Worm (Caenorhabditis elegans) whole organism, L1 larva: ENCODE data around the gene srv-12.
A peak's percentile ranks its signal among the peaks of the same experiment; 100 is the strongest.

ENCODE experiments used
- F16B12.6 ChIP-seq: fragments of 150-350 bp; optimal IDR thresholded peaks from 2 replicates; lab custom pipeline; 2014; ENCODE audit warnings: missing biosample characterization, missing genetic modification characterization
- aha-1 ChIP-seq: fragments of 150-350 bp; optimal IDR thresholded peaks from 2 replicates; lab custom pipeline; 2014; ENCODE audit warnings: missing biosample characterization, missing genetic modification characterization
- alr-1 ChIP-seq: fragments of 200-800 bp; sonication (Bioruptor generic); optimal IDR thresholded peaks from 2 replicates; lab custom pipeline; 2018; ENCODE audit warnings: borderline replicate concordance, mild to moderate bottlenecking, missing genetic modification characterization, missing compliant biosample characterization
- ceh-88 ChIP-seq: fragments of 200-800 bp; sonication (Bioruptor generic); IDR thresholded peaks from 2 replicates; pipeline ENCODE4 v1.3.6; 2022; ENCODE audit warnings: missing genetic modification characterization, missing compliant biosample characterization
- ces-1 ChIP-seq: fragments of 150-350 bp; optimal IDR thresholded peaks from 2 replicates; lab custom pipeline; 2014; ENCODE audit warnings: missing biosample characterization, missing genetic modification reagents, missing genetic modification characterization
- dsc-1 ChIP-seq: sonication (generic microtip); optimal IDR thresholded peaks from 2 replicates; lab custom pipeline; 2016; ENCODE audit warnings: mild to moderate bottlenecking, missing genetic modification characterization, missing compliant biosample characterization
- efl-1 ChIP-seq, 4 experiments: fragments of 150-350 bp; optimal IDR thresholded peaks in 3 of 4; peaks in 1 of 4; 1 replicate in 1 of 4; 2 replicates in 3 of 4; lab custom pipeline; 2014; ENCODE audit warnings: missing biosample characterization in 2 of 4, missing genetic modification characterization in 2 of 4, missing genetic modification reagents in 2 of 4
- efl-3 ChIP-seq: fragments of 200-800 bp; sonication (Bioruptor generic); optimal IDR thresholded peaks from 2 replicates; lab custom pipeline; 2018; ENCODE audit warnings: mild to moderate bottlenecking, missing genetic modification characterization, missing compliant biosample characterization
- egl-13 ChIP-seq: sonication (generic microtip); optimal IDR thresholded peaks from 2 replicates; lab custom pipeline; 2016; ENCODE audit warnings: missing genotype, missing genetic modification reagents, missing genetic modification characterization, missing compliant biosample characterization
- egl-27 ChIP-seq, 2 experiments: fragments of 150-350 bp in 1 of 2; sonication (generic microtip); optimal IDR thresholded peaks; 3 replicates each; lab custom pipeline; 2017 to 2018; ENCODE audit warnings: missing biosample characterization in 2 of 2, missing genetic modification characterization in 2 of 2, missing genetic modification reagents in 2 of 2
- elt-2 ChIP-seq: sonication (generic microtip); optimal IDR thresholded peaks from 2 replicates; lab custom pipeline; 2016; ENCODE audit warnings: missing genetic modification characterization, mild to moderate bottlenecking, inconsistent platforms, missing compliant biosample characterization, missing genetic modification reagents
- elt-3 ChIP-seq, 6 experiments: fragments of 150-350 bp in 1 of 6; sonication (generic microtip); optimal IDR thresholded peaks; 2 replicates each; lab custom pipeline; 2017 to 2018; ENCODE audit warnings: missing biosample characterization in 6 of 6, missing genetic modification characterization in 6 of 6, inconsistent platforms in 1 of 6
- fkh-10 ChIP-seq: sonication (generic microtip); optimal IDR thresholded peaks from 2 replicates; lab custom pipeline; 2017; ENCODE audit warnings: missing biosample characterization, missing genetic modification reagents, missing genetic modification characterization
- fkh-4 ChIP-seq: sonication (generic microtip); optimal IDR thresholded peaks from 2 replicates; lab custom pipeline; 2016; ENCODE audit warnings: missing compliant biosample characterization, missing genetic modification characterization, borderline replicate concordance
- fos-1 ChIP-seq: fragments of 150-350 bp; optimal IDR thresholded peaks from 2 replicates; lab custom pipeline; 2014; ENCODE audit warnings: missing biosample characterization, missing genetic modification characterization
- hpl-2 ChIP-seq: fragments of 150-350 bp; optimal IDR thresholded peaks from 2 replicates; lab custom pipeline; 2014; ENCODE audit warnings: missing biosample characterization, missing genetic modification reagents, missing genetic modification characterization
- irx-1 ChIP-seq: sonication (generic microtip); optimal IDR thresholded peaks from 2 replicates; lab custom pipeline; 2016; ENCODE audit warnings: missing genetic modification characterization, missing compliant biosample characterization
- jun-1 ChIP-seq: fragments of 150-350 bp; optimal IDR thresholded peaks from 2 replicates; lab custom pipeline; 2014; ENCODE audit warnings: missing biosample characterization, missing genetic modification reagents, missing genetic modification characterization
- lin-13 ChIP-seq: fragments of 150-350 bp; optimal IDR thresholded peaks from 2 replicates; lab custom pipeline; 2014; ENCODE audit warnings: missing biosample characterization, missing genetic modification reagents, missing genetic modification characterization
- lin-14 ChIP-seq: fragments of 200-800 bp; sonication (Bioruptor generic); optimal IDR thresholded peaks from 2 replicates; lab custom pipeline; 2018; ENCODE audit warnings: mild to moderate bottlenecking, missing genetic modification characterization, moderate library complexity, missing compliant biosample characterization
- lin-15B ChIP-seq: fragments of 150-350 bp; sonication (generic microtip); optimal IDR thresholded peaks from 3 replicates; lab custom pipeline; 2014; ENCODE audit warnings: missing biosample characterization, missing genetic modification characterization
- lin-35 ChIP-seq, 2 experiments: fragments of 150-350 bp; optimal IDR thresholded peaks; 2 replicates each; lab custom pipeline; 2014; ENCODE audit warnings: missing biosample characterization in 2 of 2, missing genetic modification characterization in 2 of 2, missing genetic modification reagents in 2 of 2
- lin-39 ChIP-seq: fragments of 150-350 bp; optimal IDR thresholded peaks from 2 replicates; lab custom pipeline; 2014; ENCODE audit warnings: missing biosample characterization, missing genetic modification reagents, missing genetic modification characterization
- lir-3 ChIP-seq: sonication (generic microtip); optimal IDR thresholded peaks from 2 replicates; lab custom pipeline; 2016; ENCODE audit warnings: mild to moderate bottlenecking, missing genetic modification characterization, moderate library complexity, missing compliant biosample characterization; ENCODE audit not compliant: poor library complexity
- lsy-2 ChIP-seq, 2 experiments: fragments of 150-350 bp; optimal IDR thresholded peaks; 2 replicates each; lab custom pipeline; 2014; ENCODE audit warnings: missing biosample characterization in 2 of 2, missing genetic modification characterization in 2 of 2
- mdl-1 ChIP-seq, 2 experiments: fragments of 150-350 bp; optimal IDR thresholded peaks; 2 replicates each; lab custom pipeline; 2014 to 2017; ENCODE audit warnings: missing biosample characterization in 2 of 2, missing genetic modification characterization in 2 of 2, inconsistent platforms in 1 of 2
- mef-2 ChIP-seq: fragments of 150-350 bp; optimal IDR thresholded peaks from 2 replicates; lab custom pipeline; 2014; ENCODE audit warnings: missing biosample characterization, missing genetic modification characterization
- nhr-11 ChIP-seq: fragments of 150-350 bp; optimal IDR thresholded peaks from 2 replicates; lab custom pipeline; 2014; ENCODE audit warnings: missing biosample characterization, missing genetic modification characterization
- nhr-12 ChIP-seq: sonication (generic microtip); optimal IDR thresholded peaks from 2 replicates; lab custom pipeline; 2017; ENCODE audit warnings: missing biosample characterization, missing genetic modification characterization
- nhr-20 ChIP-seq: sonication (generic microtip); optimal IDR thresholded peaks from 2 replicates; lab custom pipeline; 2016; ENCODE audit warnings: mild to moderate bottlenecking, missing genetic modification characterization, missing compliant biosample characterization
- nhr-237 ChIP-seq: fragments of 150-350 bp; optimal IDR thresholded peaks from 2 replicates; lab custom pipeline; 2014; ENCODE audit warnings: missing biosample characterization, missing genetic modification characterization
- nhr-28 ChIP-seq: fragments of 150-350 bp; optimal IDR thresholded peaks from 2 replicates; lab custom pipeline; 2014; ENCODE audit warnings: missing biosample characterization, missing genetic modification characterization
- nhr-47 ChIP-seq: sonication (generic microtip); optimal IDR thresholded peaks from 2 replicates; lab custom pipeline; 2016; ENCODE audit warnings: mild to moderate bottlenecking, missing genetic modification characterization, moderate library complexity, missing compliant biosample characterization
- nhr-77 ChIP-seq: fragments of 150-350 bp; optimal IDR thresholded peaks from 2 replicates; lab custom pipeline; 2014; ENCODE audit warnings: missing biosample characterization, missing genetic modification characterization
- nhr-84 ChIP-seq: sonication (generic microtip); optimal IDR thresholded peaks from 2 replicates; lab custom pipeline; 2017; ENCODE audit warnings: missing biosample characterization, missing genetic modification characterization
- pag-3 ChIP-seq: sonication (generic microtip); optimal IDR thresholded peaks from 2 replicates; lab custom pipeline; 2017; ENCODE audit warnings: missing genetic modification characterization, mild to moderate bottlenecking, missing compliant biosample characterization, antibody characterized with exemption, borderline replicate concordance; ENCODE audit not compliant: insufficient read depth
- snu-23 ChIP-seq: sonication (generic microtip); optimal IDR thresholded peaks from 2 replicates; lab custom pipeline; 2016; ENCODE audit warnings: missing genetic modification characterization, missing compliant biosample characterization
- swsn-7 ChIP-seq: sonication (generic microtip); optimal IDR thresholded peaks from 2 replicates; lab custom pipeline; 2016; ENCODE audit warnings: missing genetic modification characterization, missing compliant biosample characterization
- tbx-2 ChIP-seq: sonication (generic microtip); optimal IDR thresholded peaks from 2 replicates; lab custom pipeline; 2016; ENCODE audit warnings: missing genetic modification characterization, missing compliant biosample characterization
- tlp-1 ChIP-seq: fragments of 150-350 bp; optimal IDR thresholded peaks from 2 replicates; lab custom pipeline; 2014; ENCODE audit warnings: missing biosample characterization, missing genetic modification characterization
- unc-62 ChIP-seq: fragments of 150-350 bp; optimal IDR thresholded peaks from 2 replicates; lab custom pipeline; 2014; ENCODE audit warnings: missing biosample characterization, missing genetic modification reagents, missing genetic modification characterization
- zag-1 ChIP-seq: fragments of 150-350 bp; optimal IDR thresholded peaks from 2 replicates; lab custom pipeline; 2014; ENCODE audit warnings: missing biosample characterization, missing genetic modification characterization
- zip-4 ChIP-seq: fragments of 200-800 bp; sonication (Bioruptor generic); optimal IDR thresholded peaks from 2 replicates; lab custom pipeline; 2018; ENCODE audit warnings: mild to moderate bottlenecking, missing genetic modification characterization, moderate library complexity, missing compliant biosample characterization

Gene srv-12

ce11 chrIV:10067541-10067940, 14.1 kb upstream of the srv-12 start, which contains the start of gene cwn-2:
Gene cwn-2, plus strand, starts transcription at chrIV:10067816.
- TF ChIP-seq fkh-4 (tag; lab: Kevin White, UChicago): no peak
- no peak for TF ChIP-seq pag-3
- no peak for TF ChIP-seq efl-1 (optimal IDR thresholded peaks at IDR 0.05; lab: Kevin White, UChicago)
- peak in 1 of 2 experiments; percentile 91 for TF ChIP-seq efl-1 (GFP tag; optimal IDR thresholded peaks at IDR 0.05 in 1 of 2; lab: Kevin White, UChicago)
- TF ChIP-seq fkh-10 (GFP tag; lab: Kevin White, UChicago): peak; percentile 86

- no peak for TF ChIP-seq zip-4 (GFP tag; lab: Kevin White, UChicago)
- TF ChIP-seq pag-3: no peak
- TF ChIP-seq elt-2: peak; percentile 22
Measured at ce11 chrIV:10066456-10066855, 13.0 kb upstream of the srv-12 start.

- TF ChIP-seq fkh-10 (GFP tag; lab: Kevin White, UChicago) (no peak), lin-14 (GFP tag; lab: Kevin White, UChicago) (peak; percentile 52), lin-39 (tag; lab: Kevin White, UChicago) (peak; percentile 62)
- TF ChIP-seq, all 84 proteins: peak for 2
Measured at ce11 chrIV:10065159-10065558, 11.7 kb upstream of the srv-12 start.

- TF ChIP-seq lin-13 (no peak), zip-4 (GFP tag; lab: Kevin White, UChicago) (no peak), lin-35 (GFP tag; optimal IDR thresholded peaks at IDR 0.05; lab: Kevin White, UChicago) (no peak), ces-1 (GFP tag; lab: Kevin White, UChicago) (no peak), egl-27 (tag; optimal IDR thresholded peaks at IDR 0.05; lab: Kevin White, UChicago) (no peak), nhr-84 (tag; lab: Kevin White, UChicago) (no peak), efl-1 (optimal IDR thresholded peaks at IDR 0.05; lab: Kevin White, UChicago) (no peak), efl-1 (GFP tag; optimal IDR thresholded peaks at IDR 0.05 in 1 of 2; lab: Kevin White, UChicago) (peak in 1 of 2 experiments; percentile 68), irx-1 (tag; lab: Kevin White, UChicago) (no peak), efl-3 (GFP tag; lab: Kevin White, UChicago) (no peak), dsc-1 (tag; lab: Kevin White, UChicago) (peak; percentile 82), nhr-77 (no peak)
Measured at ce11 chrIV:10063941-10064340, 10.5 kb upstream of the srv-12 start.

ce11 chrIV:10062728-10063127, 9.3 kb upstream of the srv-12 start, which contains the start of gene ipla-7:
Gene ipla-7, minus strand, starts transcription at chrIV:10062849.
- peak in 1 of 2 experiments; percentile 28 for TF ChIP-seq lsy-2 (tag; optimal IDR thresholded peaks at IDR 0.05; lab: Kevin White, UChicago)
- peak; percentile 7 for TF ChIP-seq tbx-2 (tag; lab: Kevin White, UChicago)
- TF ChIP-seq mdl-1 (tag; optimal IDR thresholded peaks at IDR 0.05; lab: Kevin White, UChicago): no peak
- no peak for TF ChIP-seq unc-62 (GFP tag; lab: Kevin White, UChicago)
- TF ChIP-seq snu-23: no peak
- TF ChIP-seq lin-35 (GFP tag; optimal IDR thresholded peaks at IDR 0.05; lab: Kevin White, UChicago): peak in 1 of 2 experiments; percentile 11
- no peak for TF ChIP-seq nhr-28 (tag; lab: Kevin White, UChicago)
- no peak for TF ChIP-seq mef-2 (tag; lab: Kevin White, UChicago)
- no peak for TF ChIP-seq jun-1
- TF ChIP-seq lin-15B (tag; lab: Kevin White, UChicago): no peak
- TF ChIP-seq fos-1 (tag; lab: Kevin White, UChicago): no peak
- no peak for TF ChIP-seq aha-1 (tag; lab: Kevin White, UChicago)
- TF ChIP-seq fkh-4 (tag; lab: Kevin White, UChicago): no peak
- no peak for TF ChIP-seq nhr-11 (tag; lab: Kevin White, UChicago)
- TF ChIP-seq egl-13 (tag; lab: Kevin White, UChicago): peak; percentile 7
- TF ChIP-seq ceh-88: no peak
- TF ChIP-seq F16B12.6 (tag; lab: Kevin White, UChicago): no peak
- TF ChIP-seq hpl-2: no peak
- TF ChIP-seq zip-4 (GFP tag; lab: Kevin White, UChicago): no peak
- no peak for TF ChIP-seq zag-1 (tag; lab: Kevin White, UChicago)
- no peak for TF ChIP-seq lir-3 (tag; lab: Kevin White, UChicago)
- no peak for TF ChIP-seq elt-3 (tag; optimal IDR thresholded peaks at IDR 0.05; lab: Kevin White, UChicago)
- no peak for TF ChIP-seq tlp-1 (tag; lab: Kevin White, UChicago)
- no peak for TF ChIP-seq nhr-20 (tag; lab: Kevin White, UChicago)
- TF ChIP-seq nhr-12 (tag; lab: Kevin White, UChicago): no peak
- TF ChIP-seq nhr-237 (tag; lab: Kevin White, UChicago): no peak
- no peak for TF ChIP-seq alr-1 (tag; lab: Kevin White, UChicago)
- TF ChIP-seq nhr-47 (tag; lab: Kevin White, UChicago): peak; percentile 15
- TF ChIP-seq swsn-7 (tag; lab: Kevin White, UChicago): peak; percentile 20
- no peak for TF ChIP-seq efl-3 (GFP tag; lab: Kevin White, UChicago)
- TF ChIP-seq lin-14 (GFP tag; lab: Kevin White, UChicago): peak; percentile 80
